Fruit fly (Drosophila melanogaster) whole organism, embryonic: ENCODE results near the gene spn-B.
A peak's percentile ranks its signal among the peaks of the same experiment; 100 is the strongest.

Source experiments
- Ada2b ChIP-seq: fragments of 200-800 bp; sonication (Bioruptor generic); IDR thresholded peaks from 2 replicates; pipeline ENCODE4 v1.3.6; 2022; ENCODE audit warnings: missing biosample characterization, missing genetic modification characterization
- CG1024 ChIP-seq: fragments of 200-800 bp; sonication (Bioruptor generic); IDR thresholded peaks from 2 replicates; pipeline ENCODE4 v1.3.6; 2022; ENCODE audit warnings: missing biosample characterization, missing genetic modification characterization
- CG10565 ChIP-seq: fragments of 200-800 bp; sonication (Bioruptor generic); optimal IDR thresholded peaks from 3 replicates; lab custom pipeline; 2016; ENCODE audit warnings: missing biosample characterization, mild to moderate bottlenecking, missing genetic modification characterization
- CG11085 ChIP-seq: fragments of 200-800 bp; sonication (Bioruptor generic); IDR thresholded peaks from 2 replicates; pipeline ENCODE4 v1.3.6; 2022; ENCODE audit warnings: missing biosample characterization, missing genetic modification characterization
- CG11398 ChIP-seq: fragments of 200-800 bp; sonication (Bioruptor generic); optimal IDR thresholded peaks from 2 replicates; lab custom pipeline; 2016; ENCODE audit warnings: missing biosample characterization, missing genetic modification characterization
- CG12391 ChIP-seq: fragments of 200-800 bp; sonication (Bioruptor generic); optimal IDR thresholded peaks from 3 replicates; lab custom pipeline; 2018; ENCODE audit warnings: missing biosample characterization, mild to moderate bottlenecking, missing genetic modification characterization, moderate library complexity
- CG13296 ChIP-seq: fragments of 200-800 bp; sonication (Bioruptor generic); optimal IDR thresholded peaks from 3 replicates; lab custom pipeline; 2018; ENCODE audit warnings: missing biosample characterization, mild to moderate bottlenecking, missing genetic modification characterization
- CG15269 ChIP-seq: fragments of 200-800 bp; sonication (Bioruptor generic); optimal IDR thresholded peaks from 2 replicates; lab custom pipeline; 2018; ENCODE audit warnings: missing biosample characterization, mild to moderate bottlenecking, missing genetic modification characterization, moderate library complexity
- CG15514 ChIP-seq: fragments of 200-800 bp; sonication (Bioruptor generic); optimal IDR thresholded peaks from 3 replicates; lab custom pipeline; 2017; ENCODE audit warnings: missing biosample characterization, missing genetic modification characterization, mild to moderate bottlenecking, moderate library complexity, missing genetic modification reagents
- CG1602 ChIP-seq: fragments of 200-800 bp; sonication (Bioruptor generic); optimal IDR thresholded peaks from 3 replicates; lab custom pipeline; 2016; ENCODE audit warnings: missing biosample characterization, missing genetic modification characterization
- CG17359 ChIP-seq: fragments of 200-800 bp; sonication (Bioruptor generic); optimal IDR thresholded peaks from 3 replicates; lab custom pipeline; 2018; ENCODE audit warnings: missing biosample characterization, mild to moderate bottlenecking, missing genetic modification characterization, moderate library complexity
- CG18262 ChIP-seq: fragments of 200-800 bp; optimal IDR thresholded peaks from 3 replicates; lab custom pipeline; 2019; ENCODE audit warnings: missing biosample characterization, mild to moderate bottlenecking, missing genetic modification characterization, moderate library complexity
- CG18599 ChIP-seq: fragments of 200-800 bp; sonication (Bioruptor generic); optimal IDR thresholded peaks from 3 replicates; lab custom pipeline; 2017; ENCODE audit warnings: missing biosample characterization, missing genetic modification characterization, mild to moderate bottlenecking, moderate library complexity, missing genetic modification reagents
- CG2120 ChIP-seq: fragments of 200-800 bp; sonication (Bioruptor generic); optimal IDR thresholded peaks from 3 replicates; lab custom pipeline; 2016; ENCODE audit warnings: missing biosample characterization, missing genetic modification characterization
- CG2678 ChIP-seq: fragments of 200-800 bp; sonication (Bioruptor generic); optimal IDR thresholded peaks from 3 replicates; lab custom pipeline; 2019; ENCODE audit warnings: missing biosample characterization, mild to moderate bottlenecking, missing genetic modification characterization, moderate library complexity
- CG30403 ChIP-seq: fragments of 200-800 bp; sonication (Bioruptor generic); optimal IDR thresholded peaks from 3 replicates; lab custom pipeline; 2016; ENCODE audit warnings: missing biosample characterization, missing genetic modification characterization
- CG30431 ChIP-seq: fragments of 200-800 bp; sonication (Bioruptor generic); optimal IDR thresholded peaks from 2 replicates; lab custom pipeline; 2017; ENCODE audit warnings: missing biosample characterization, missing genetic modification characterization
- CG31388 ChIP-seq: fragments of 200-800 bp; sonication (Bioruptor generic); optimal IDR thresholded peaks from 2 replicates; lab custom pipeline; 2016; ENCODE audit warnings: missing biosample characterization, missing genetic modification characterization
- CG3281 ChIP-seq: fragments of 200-800 bp; sonication (Bioruptor generic); optimal IDR thresholded peaks from 3 replicates; lab custom pipeline; 2017; ENCODE audit warnings: missing biosample characterization, mild to moderate bottlenecking, missing genetic modification characterization
- CG5953 ChIP-seq: fragments of 200-800 bp; sonication (Bioruptor generic); IDR thresholded peaks from 2 replicates; pipeline ENCODE4 v1.3.6; 2022; ENCODE audit warnings: missing biosample characterization, missing genetic modification characterization
- CG6765 ChIP-seq: fragments of 200-800 bp; sonication (Bioruptor generic); optimal IDR thresholded peaks from 3 replicates; lab custom pipeline; 2017; ENCODE audit warnings: missing biosample characterization, mild to moderate bottlenecking, missing genetic modification characterization
- CG9932 ChIP-seq: fragments of 200-800 bp; sonication (Bioruptor generic); IDR thresholded peaks from 2 replicates; pipeline ENCODE4 v1.3.6; 2022; ENCODE audit warnings: missing biosample characterization, missing genetic modification characterization
- Dek ChIP-seq: fragments of 200-800 bp; sonication (Bioruptor generic); optimal IDR thresholded peaks from 3 replicates; lab custom pipeline; 2019; ENCODE audit warnings: missing biosample characterization, mild to moderate bottlenecking, missing genetic modification characterization, moderate library complexity
- Doc2 ChIP-seq: fragments of 200-800 bp; sonication (Bioruptor generic); IDR thresholded peaks from 2 replicates; pipeline ENCODE4 v1.3.6; 2022; ENCODE audit warnings: missing biosample characterization, missing genetic modification characterization
- Doc3 ChIP-seq: fragments of 200-800 bp; sonication (Bioruptor generic); IDR thresholded peaks from 3 replicates; pipeline ENCODE4 v1.3.6; 2022; ENCODE audit warnings: missing biosample characterization, missing genetic modification characterization; ENCODE audit not compliant: partially characterized antibody
- ERR ChIP-seq: fragments of 200-800 bp; sonication (Bioruptor generic); optimal IDR thresholded peaks from 2 replicates; lab custom pipeline; 2016; ENCODE audit warnings: missing biosample characterization, missing genetic modification characterization
- Elba2 ChIP-seq: fragments of 200-800 bp; sonication (Bioruptor generic); optimal IDR thresholded peaks from 3 replicates; lab custom pipeline; 2016; ENCODE audit warnings: missing biosample characterization, missing genetic modification characterization
- Fer1 ChIP-seq: fragments of 200-800 bp; sonication (Bioruptor generic); optimal IDR thresholded peaks from 2 replicates; lab custom pipeline; 2017; ENCODE audit warnings: missing biosample characterization, mild to moderate bottlenecking, missing genetic modification characterization
- Fer3 ChIP-seq: fragments of 200-800 bp; sonication (Bioruptor generic); optimal IDR thresholded peaks from 2 replicates; lab custom pipeline; 2018; ENCODE audit warnings: missing biosample characterization, mild to moderate bottlenecking, missing genetic modification characterization, moderate library complexity
- HHEX ChIP-seq: fragments of 200-800 bp; sonication (Bioruptor generic); optimal IDR thresholded peaks from 3 replicates; lab custom pipeline; 2017; ENCODE audit warnings: missing biosample characterization, mild to moderate bottlenecking, missing genetic modification characterization, missing genetic modification reagents
- HLH4C ChIP-seq: fragments of 200-800 bp; sonication (Bioruptor generic); IDR thresholded peaks from 3 replicates; pipeline ENCODE4 v1.3.6; 2022; ENCODE audit warnings: missing biosample characterization, missing genetic modification characterization; ENCODE audit not compliant: partially characterized antibody
- Oli ChIP-seq: fragments of 200-800 bp; sonication (Bioruptor generic); optimal IDR thresholded peaks from 2 replicates; lab custom pipeline; 2018; ENCODE audit warnings: missing biosample characterization, mild to moderate bottlenecking, missing genetic modification characterization, moderate library complexity
- Rfx ChIP-seq: fragments of 200-800 bp; sonication (Bioruptor generic); IDR thresholded peaks from 2 replicates; pipeline ENCODE4 v1.3.6; 2022; ENCODE audit warnings: missing biosample characterization, missing genetic modification characterization
- Sox102F ChIP-seq: fragments of 200-800 bp; sonication (Bioruptor generic); optimal IDR thresholded peaks from 2 replicates; lab custom pipeline; 2018; ENCODE audit warnings: missing biosample characterization, mild to moderate bottlenecking, missing genetic modification characterization, moderate library complexity
- TFAM ChIP-seq: fragments of 200-800 bp; sonication (Bioruptor generic); optimal IDR thresholded peaks from 2 replicates; lab custom pipeline; 2017; ENCODE audit warnings: missing biosample characterization, missing genetic modification characterization, inconsistent platforms
- bcd ChIP-seq: fragments of 200-800 bp; sonication (Bioruptor generic); optimal IDR thresholded peaks from 2 replicates; lab custom pipeline; 2017; ENCODE audit warnings: missing biosample characterization, mild to moderate bottlenecking, missing genetic modification characterization
- dpn ChIP-seq, 2 experiments: fragments of 200-800 bp; sonication (Bioruptor generic); optimal IDR thresholded peaks; 3 replicates each; lab custom pipeline; 2016; ENCODE audit warnings: missing biosample characterization in 2 of 2, missing genetic modification characterization in 2 of 2
- dysf ChIP-seq: fragments of 200-800 bp; sonication (Bioruptor generic); IDR thresholded peaks from 3 replicates; pipeline ENCODE4 v1.3.6; 2022; ENCODE audit warnings: missing biosample characterization, missing genetic modification characterization
- gem ChIP-seq: fragments of 200-800 bp; sonication (Bioruptor generic); optimal IDR thresholded peaks from 2 replicates; lab custom pipeline; 2019; ENCODE audit warnings: missing biosample characterization, mild to moderate bottlenecking, missing genetic modification characterization, moderate library complexity
- gsb ChIP-seq: fragments of 200-800 bp; sonication (Bioruptor generic); IDR thresholded peaks from 2 replicates; pipeline ENCODE4 v1.3.6; 2022; ENCODE audit warnings: missing biosample characterization, missing genetic modification characterization
- jigr1 ChIP-seq: fragments of 200-800 bp; sonication (Bioruptor generic); IDR thresholded peaks from 3 replicates; pipeline ENCODE4 v1.3.6; 2022; ENCODE audit warnings: missing biosample characterization, missing genetic modification characterization
- mam ChIP-seq: fragments of 200-800 bp; sonication (Bioruptor generic); optimal IDR thresholded peaks from 3 replicates; lab custom pipeline; 2016; ENCODE audit warnings: missing biosample characterization, missing genetic modification characterization
- nmo ChIP-seq: fragments of 200-800 bp; sonication (Bioruptor generic); optimal IDR thresholded peaks from 2 replicates; lab custom pipeline; 2018; ENCODE audit warnings: missing biosample characterization, mild to moderate bottlenecking, missing genetic modification characterization, moderate library complexity
- phol ChIP-seq: fragments of 200-800 bp; sonication (Bioruptor generic); optimal IDR thresholded peaks from 3 replicates; lab custom pipeline; 2018; ENCODE audit warnings: missing biosample characterization, mild to moderate bottlenecking, missing genetic modification characterization, moderate library complexity
- so ChIP-seq: fragments of 200-800 bp; sonication (Bioruptor generic); IDR thresholded peaks from 3 replicates; pipeline ENCODE4 v1.3.6; 2022; ENCODE audit warnings: missing biosample characterization, missing genetic modification characterization
- sr ChIP-seq: fragments of 200-800 bp; sonication (Bioruptor generic); IDR thresholded peaks from 3 replicates; pipeline ENCODE4 v1.3.6; 2022; ENCODE audit warnings: missing biosample characterization, missing genetic modification characterization
- ttk ChIP-seq: fragments of 200-800 bp; sonication (Bioruptor generic); IDR thresholded peaks from 2 replicates; pipeline ENCODE4 v2.1.2; 2022; ENCODE audit warnings: missing biosample characterization, missing genetic modification characterization
- wdn ChIP-seq: fragments of 200-800 bp; sonication (Bioruptor generic); IDR thresholded peaks from 2 replicates; pipeline ENCODE4 v1.3.6; 2022; ENCODE audit warnings: missing biosample characterization, missing genetic modification characterization

spn-B gene

DNA sequence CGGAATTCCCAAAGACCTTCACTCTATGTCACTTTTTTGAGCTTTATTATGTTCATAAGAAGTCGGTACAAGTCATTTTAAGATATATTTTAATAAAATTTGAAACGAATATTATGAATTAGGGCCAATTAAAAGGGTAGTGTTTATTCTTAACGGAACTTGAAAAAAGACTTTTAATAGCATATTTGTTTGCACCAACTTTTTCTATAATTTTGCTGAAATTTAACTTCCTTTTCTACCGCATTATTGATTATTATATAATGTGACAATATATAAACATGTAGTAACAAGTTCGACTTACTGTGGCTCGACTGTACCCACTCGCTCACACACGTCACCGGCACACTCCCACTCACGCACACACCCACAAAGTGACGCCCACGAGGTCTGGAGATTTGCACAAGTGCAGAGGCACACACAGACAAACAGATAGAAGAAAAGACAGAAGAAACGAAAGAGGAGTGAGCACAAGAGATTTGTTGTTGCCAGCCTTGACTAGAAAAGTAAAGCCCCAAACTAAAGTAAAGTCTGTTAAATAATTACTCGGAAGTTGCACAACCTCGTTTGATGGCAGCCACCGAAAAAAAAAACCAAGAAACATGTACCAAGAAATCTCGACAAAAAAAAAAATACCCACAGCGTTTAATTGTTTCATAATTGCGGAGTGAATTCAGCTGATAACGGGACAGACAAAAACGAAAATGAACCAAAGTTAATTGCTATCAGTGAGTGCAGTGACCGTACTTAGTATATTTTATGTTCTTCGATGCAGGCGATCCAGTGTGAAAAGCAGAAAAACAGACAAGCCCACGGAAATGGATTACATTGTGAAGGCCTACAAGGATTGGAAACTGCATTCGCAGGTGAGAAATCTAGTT lies 37.7 kb upstream of the spn-B start (continued):
- TF ChIP-seq Elba2 (no peak), mam (GFP tag; lab: Kevin White, UChicago) (no peak), HLH4C (GFP tag; lab: Robert Waterston, UW) (no peak), CG17359 (tag; lab: Kevin White, UChicago) (peak; percentile 11), bcd (GFP tag; lab: Kevin White, UChicago) (no peak), CG2120 (GFP tag; lab: Kevin White, UChicago) (peak; percentile 16), CG13296 (GFP tag; lab: Kevin White, UChicago) (peak; percentile 25), CG6765 (GFP tag; lab: Kevin White, UChicago) (peak; percentile 33), Oli (tag; lab: Kevin White, UChicago) (peak; percentile 8), wdn (GFP tag; lab: Robert Waterston, UW) (no peak), CG1602 (GFP tag; lab: Kevin White, UChicago) (no peak), CG11398 (GFP tag; lab: Kevin White, UChicago) (no peak), Doc3 (no peak), CG30403 (GFP tag; lab: Kevin White, UChicago) (peak; percentile 23), HHEX (GFP tag; lab: Kevin White, UChicago) (peak; percentile 46), gem (tag; lab: Kevin White, UChicago) (peak; percentile 49), CG3281 (GFP tag; lab: Kevin White, UChicago) (peak; percentile 50), CG5953 (GFP tag; lab: Robert Waterston, UW) (no peak), dpn (GFP tag; optimal IDR thresholded peaks at IDR 0.05; lab: Kevin White, UChicago) (peak in 1 of 2 experiments; percentile 8), Sox102F (GFP tag; lab: Kevin White, UChicago) (peak; percentile 40), Fer3 (tag; lab: Kevin White, UChicago) (peak; percentile 28), Rfx (GFP tag; lab: Robert Waterston, UW) (peak; percentile 29), CG10565 (GFP tag; lab: Kevin White, UChicago) (no peak), nmo (GFP tag; lab: Kevin White, UChicago) (peak; percentile 22), dysf (GFP tag; lab: Robert Waterston, UW) (0 out of 3 replicates have a peak, but pooled peaks have one; percentile 30), Dek (tag; lab: Kevin White, UChicago) (no peak), CG15514 (GFP tag; lab: Kevin White, UChicago) (peak; percentile 21), CG18262 (tag; lab: Kevin White, UChicago) (peak; percentile 18), CG9932 (GFP tag; lab: Robert Waterston, UW) (0 out of 2 replicates have a peak, but pooled peaks have one; percentile 4), gsb (GFP tag; lab: Robert Waterston, UW) (0 out of 2 replicates have a peak, but pooled peaks have one; percentile 18), CG15269 (tag; lab: Kevin White, UChicago) (peak; percentile 21), TFAM (GFP tag; lab: Kevin White, UChicago) (no peak), sr (GFP tag; lab: Robert Waterston, UW) (peak; percentile 98), CG30431 (GFP tag; lab: Kevin White, UChicago) (no peak), CG18599 (GFP tag; lab: Kevin White, UChicago) (peak; percentile 51), so (GFP tag; lab: Robert Waterston, UW) (0 out of 3 replicates have a peak, but pooled peaks have one; percentile 9), Fer1 (GFP tag; lab: Kevin White, UChicago) (peak; percentile 61), ttk (0 out of 2 replicates have a peak, but pooled peaks have one; percentile 10), Doc2 (no peak), jigr1 (GFP tag; lab: Robert Waterston, UW) (no peak), CG31388 (GFP tag; lab: Kevin White, UChicago) (no peak), ERR (GFP tag; lab: Kevin White, UChicago) (no peak), CG11085 (GFP tag; lab: Robert Waterston, UW) (no peak), CG1024 (no peak), CG12391 (tag; lab: Kevin White, UChicago) (peak; percentile 23), CG2678 (tag; lab: Kevin White, UChicago) (peak; percentile 59), phol (tag; lab: Kevin White, UChicago) (peak; percentile 35), Ada2b (GFP tag; lab: Robert Waterston, UW) (peak; percentile 14; the same call in 1 of the 2 replicates)
